Fruit fly (Drosophila melanogaster): ENCODE results near the gene CG15743.
A peak's percentile ranks its signal among the peaks of the same experiment; 100 is the strongest.

The CG15743 gene

DNA sequence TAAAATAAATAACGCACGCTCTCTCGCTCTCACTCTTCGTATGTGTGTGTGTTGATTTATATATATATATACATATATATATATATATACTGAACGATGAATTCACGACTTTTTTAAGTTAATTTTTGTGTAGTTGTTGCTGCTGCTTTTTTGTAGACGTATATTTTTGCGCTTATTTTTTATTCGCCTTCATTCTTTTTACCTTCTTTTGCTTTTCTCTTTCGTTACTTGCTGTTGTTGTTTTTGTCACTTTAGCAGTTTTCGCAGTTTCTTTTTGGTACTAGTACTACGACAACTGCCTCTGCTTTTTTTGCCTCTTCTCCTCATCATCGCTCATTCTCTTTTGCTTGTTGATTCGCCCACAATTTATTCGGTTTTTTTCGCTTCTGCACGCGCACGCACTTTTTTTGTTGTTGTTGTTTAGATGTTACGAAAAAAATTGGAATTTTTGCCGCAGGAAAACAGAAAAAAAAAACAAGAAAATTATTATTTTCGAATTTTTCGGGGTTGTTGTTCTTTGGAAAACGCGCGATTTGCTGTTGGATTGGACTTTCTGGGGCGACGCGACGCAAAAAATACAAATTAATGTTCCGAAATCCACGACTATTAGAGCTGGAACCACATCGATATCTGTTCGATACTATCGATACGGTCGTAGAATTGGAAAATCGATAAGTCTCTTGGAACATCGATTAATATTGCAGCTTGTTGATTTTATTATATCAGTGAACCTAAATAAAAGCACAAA is at the start of gene CG15743, which contains the start of gene HDAC4 (continued):
- TF ChIP-seq knrl (GFP tag; IDR thresholded peaks at IDR 0.05; ENCODE audit: partially characterized antibody), result peak; percentile 89
- no peak for TF ChIP-seq CG7745 (tag; optimal IDR thresholded peaks at IDR 0.05)
- TF ChIP-seq CG11504 (tag; optimal IDR thresholded peaks at IDR 0.05), result no peak
- no peak for TF ChIP-seq Dip3 (GFP tag; optimal IDR thresholded peaks at IDR 0.05)
- TF ChIP-seq unpg (GFP tag; optimal IDR thresholded peaks at IDR 0.05), result no peak
- TF ChIP-seq CG17912 (GFP tag; optimal IDR thresholded peaks at IDR 0.05), result no peak
- TF ChIP-seq ara (GFP tag; IDR thresholded peaks at IDR 0.05), result no peak
- peak; percentile 26; the same call in 1 of the 2 replicates for TF ChIP-seq seq (GFP tag; IDR thresholded peaks at IDR 0.05)
- no peak for TF ChIP-seq HLH3B (GFP tag; IDR thresholded peaks at IDR 0.05)
- TF ChIP-seq B-H1 (GFP tag; IDR thresholded peaks at IDR 0.05), result no peak
- TF ChIP-seq Awh (GFP tag; IDR thresholded peaks at IDR 0.05), result no peak
- TF ChIP-seq dpn (GFP tag; optimal IDR thresholded peaks at IDR 0.05), result no peak
- no peak for TF ChIP-seq cad (GFP tag; optimal IDR thresholded peaks at IDR 0.05)
- peak; percentile 77 for TF ChIP-seq CG2129 (GFP tag; IDR thresholded peaks at IDR 0.05; ENCODE audit: partially characterized antibody)
- TF ChIP-seq exex (tag; optimal IDR thresholded peaks at IDR 0.05), result no peak
- no peak for TF ChIP-seq repo (GFP tag; optimal IDR thresholded peaks at IDR 0.05)
- no peak for TF ChIP-seq Gsc (GFP tag; IDR thresholded peaks at IDR 0.05)
- no peak for TF ChIP-seq CG15696 (tag; optimal IDR thresholded peaks at IDR 0.05)
- TF ChIP-seq CG32767 (GFP tag; IDR thresholded peaks at IDR 0.05), result no peak
- no peak for TF ChIP-seq CG10366 (GFP tag; IDR thresholded peaks at IDR 0.05)
- no peak for TF ChIP-seq CG4820 (GFP tag; optimal IDR thresholded peaks at IDR 0.05)
- TF ChIP-seq pho (GFP tag; optimal IDR thresholded peaks at IDR 0.05), result no peak
- TF ChIP-seq CG9876 (GFP tag; optimal IDR thresholded peaks at IDR 0.05), result no peak
- TF ChIP-seq CG18764 (GFP tag; optimal IDR thresholded peaks at IDR 0.05), result no peak
- TF ChIP-seq crp (GFP tag; optimal IDR thresholded peaks at IDR 0.05), result no peak
- no peak for TF ChIP-seq fd96Cb (tag; optimal IDR thresholded peaks at IDR 0.05)
- TF ChIP-seq ab (GFP tag; optimal IDR thresholded peaks at IDR 0.05), result no peak
- peak; percentile 52 for TF ChIP-seq CG14710 (tag; optimal IDR thresholded peaks at IDR 0.05)
- no peak for TF ChIP-seq BtbVII (GFP tag; optimal IDR thresholded peaks at IDR 0.05)
- TF ChIP-seq CG8765 (GFP tag; IDR thresholded peaks at IDR 0.05), result no peak
- no peak for TF ChIP-seq CG12071 (GFP tag; optimal IDR thresholded peaks at IDR 0.05)
- peak; percentile 85 for TF ChIP-seq Doc3 (GFP tag; IDR thresholded peaks at IDR 0.05; ENCODE audit: partially characterized antibody)
- 0 out of 3 replicates have a peak, but pooled peaks have one; percentile 39 for TF ChIP-seq zfh1 (GFP tag; IDR thresholded peaks at IDR 0.05)
- no peak for TF ChIP-seq br (optimal IDR thresholded peaks at IDR 0.05)
- TF ChIP-seq NfI (GFP tag; optimal IDR thresholded peaks at IDR 0.05), result no peak
- no peak for TF ChIP-seq Tbp (GFP tag; optimal IDR thresholded peaks at IDR 0.05)
- no peak for TF ChIP-seq run (tag; optimal IDR thresholded peaks at IDR 0.05)
- TF ChIP-seq vnd (GFP tag; IDR thresholded peaks at IDR 0.05; ENCODE audit: partially characterized antibody), result peak; percentile 83
- TF ChIP-seq lab (GFP tag; optimal IDR thresholded peaks at IDR 0.05), result no peak
- peak; percentile 90; the same call in 1 of the 2 replicates for TF ChIP-seq amos (GFP tag; IDR thresholded peaks at IDR 0.05; ENCODE audit: partially characterized antibody)
- TF ChIP-seq maf-S (GFP tag; optimal IDR thresholded peaks at IDR 0.05), result no peak
- no peak for TF ChIP-seq Atf-2 (GFP tag; optimal IDR thresholded peaks at IDR 0.05)
- TF ChIP-seq Bgb (GFP tag; IDR thresholded peaks at IDR 0.05; ENCODE audit: partially characterized antibody), result peak; percentile 89
- peak; percentile 19 for TF ChIP-seq CG1603 (tag; optimal IDR thresholded peaks at IDR 0.05)
- TF ChIP-seq CG2199 (GFP tag; IDR thresholded peaks at IDR 0.05), result no peak
- TF ChIP-seq CG4707 (GFP tag; optimal IDR thresholded peaks at IDR 0.05), result no peak
- TF ChIP-seq dysf (GFP tag; IDR thresholded peaks at IDR 0.05), result no peak
- TF ChIP-seq Deaf1 (tag; optimal IDR thresholded peaks at IDR 0.05), result no peak
- no peak for TF ChIP-seq CG1024 (GFP tag; IDR thresholded peaks at IDR 0.05)
- no peak for TF ChIP-seq gt (GFP tag; IDR thresholded peaks at IDR 0.05)

Data from whole organism, embryonic.